Worm (Caenorhabditis elegans) whole organism, L2 larva: ENCODE measurements around the gene mlc-7.
A peak's percentile ranks its signal among the peaks of the same experiment; 100 is the strongest.

Experiments
- C34F6.9 ChIP-seq: fragments of 150-350 bp; optimal IDR thresholded peaks from 2 replicates; lab custom pipeline; 2014; ENCODE audit warnings: missing biosample characterization, missing genetic modification characterization
- R02D3.7 ChIP-seq: fragments of 150-350 bp; optimal IDR thresholded peaks from 2 replicates; lab custom pipeline; 2014; ENCODE audit warnings: missing biosample characterization, missing genetic modification characterization
- Y55F3AM.14 ChIP-seq: fragments of 200-800 bp; sonication (Bioruptor generic); optimal IDR thresholded peaks from 2 replicates; lab custom pipeline; 2018; ENCODE audit warnings: mild to moderate bottlenecking, missing genetic modification characterization, missing compliant biosample characterization
- ZK546.5 ChIP-seq: sonication (generic microtip); optimal IDR thresholded peaks from 2 replicates; lab custom pipeline; 2017; ENCODE audit warnings: missing biosample characterization, missing genetic modification characterization
- alr-1 ChIP-seq: fragments of 150-350 bp; optimal IDR thresholded peaks from 2 replicates; lab custom pipeline; 2014; ENCODE audit warnings: missing biosample characterization, missing genetic modification characterization
- aly-2 ChIP-seq: fragments of 150-350 bp; optimal IDR thresholded peaks from 2 replicates; lab custom pipeline; 2014; ENCODE audit warnings: missing biosample characterization, missing genetic modification characterization
- ama-1 ChIP-seq: fragments of 150-350 bp; optimal IDR thresholded peaks from 2 replicates; lab custom pipeline; 2018; ENCODE audit warnings: inconsistent platforms
- blmp-1 ChIP-seq: sonication (generic microtip); optimal IDR thresholded peaks from 2 replicates; lab custom pipeline; 2017; ENCODE audit warnings: missing genetic modification characterization, mild to moderate bottlenecking, missing compliant biosample characterization, antibody characterized with exemption, moderate library complexity; ENCODE audit not compliant: insufficient read depth
- ceh-16 ChIP-seq: fragments of 150-350 bp; optimal IDR thresholded peaks from 2 replicates; lab custom pipeline; 2014; ENCODE audit warnings: missing biosample characterization, missing genetic modification characterization
- crh-2 ChIP-seq: sonication (generic microtip); optimal IDR thresholded peaks from 2 replicates; lab custom pipeline; 2017; ENCODE audit warnings: missing biosample characterization, missing genetic modification characterization
- dmd-4 ChIP-seq: sonication (generic microtip); optimal IDR thresholded peaks from 2 replicates; lab custom pipeline; 2017; ENCODE audit warnings: missing biosample characterization, missing genetic modification characterization
- egl-27 ChIP-seq: sonication (generic microtip); optimal IDR thresholded peaks from 3 replicates; lab custom pipeline; 2017; ENCODE audit warnings: missing biosample characterization, missing genetic modification reagents, missing genetic modification characterization
- elt-1 ChIP-seq: fragments of 150-350 bp; optimal IDR thresholded peaks from 2 replicates; lab custom pipeline; 2014; ENCODE audit warnings: missing biosample characterization, missing genetic modification characterization
- elt-3 ChIP-seq: sonication (generic microtip); optimal IDR thresholded peaks from 2 replicates; lab custom pipeline; 2017; ENCODE audit warnings: missing biosample characterization, missing genetic modification characterization
- fos-1 ChIP-seq: fragments of 150-350 bp; optimal IDR thresholded peaks from 2 replicates; lab custom pipeline; 2014; ENCODE audit warnings: missing biosample characterization, missing genetic modification characterization
- gmeb-1 ChIP-seq: fragments of 150-350 bp; optimal IDR thresholded peaks from 2 replicates; lab custom pipeline; 2014; ENCODE audit warnings: missing biosample characterization, missing genetic modification characterization
- lin-11 ChIP-seq: fragments of 150-350 bp; sonication (generic microtip); optimal IDR thresholded peaks from 2 replicates; lab custom pipeline; 2014; ENCODE audit warnings: missing biosample characterization, missing genetic modification characterization, inconsistent platforms, mixed read lengths
- lin-13 ChIP-seq: fragments of 150-350 bp; optimal IDR thresholded peaks from 2 replicates; lab custom pipeline; 2014; ENCODE audit warnings: missing biosample characterization, missing genetic modification reagents, missing genetic modification characterization
- lin-39 ChIP-seq: fragments of 150-350 bp; optimal IDR thresholded peaks from 2 replicates; lab custom pipeline; 2014; ENCODE audit warnings: missing biosample characterization, missing genetic modification reagents, missing genetic modification characterization
- lsy-2 ChIP-seq, 2 experiments: fragments of 150-350 bp in 1 of 2; sonication (generic microtip) in 1 of 2; optimal IDR thresholded peaks; 2 replicates each; lab custom pipeline; 2014 to 2017; ENCODE audit warnings: missing biosample characterization in 2 of 2, missing genetic modification characterization in 2 of 2
- mab-5 ChIP-seq: fragments of 150-350 bp; optimal IDR thresholded peaks from 2 replicates; lab custom pipeline; 2014; ENCODE audit warnings: missing biosample characterization, missing genetic modification characterization
- mbf-1 ChIP-seq: sonication (generic microtip); optimal IDR thresholded peaks from 2 replicates; lab custom pipeline; 2017; ENCODE audit warnings: missing biosample characterization, missing genetic modification characterization
- mdl-1 ChIP-seq, 2 experiments: fragments of 150-350 bp in 1 of 2; sonication (generic microtip) in 1 of 2; optimal IDR thresholded peaks; 2 replicates each; lab custom pipeline; 2017; ENCODE audit warnings: missing biosample characterization in 2 of 2, missing genetic modification characterization in 2 of 2
- nhr-10 ChIP-seq: sonication (generic microtip); optimal IDR thresholded peaks from 2 replicates; lab custom pipeline; 2017; ENCODE audit warnings: missing biosample characterization, missing genetic modification characterization
- nhr-11 ChIP-seq: fragments of 150-350 bp; optimal IDR thresholded peaks from 2 replicates; lab custom pipeline; 2014; ENCODE audit warnings: missing biosample characterization, missing genetic modification characterization
- nhr-12 ChIP-seq: fragments of 150-350 bp; optimal IDR thresholded peaks from 2 replicates; lab custom pipeline; 2014; ENCODE audit warnings: missing biosample characterization, missing genetic modification characterization
- nhr-21 ChIP-seq: fragments of 150-350 bp; optimal IDR thresholded peaks from 2 replicates; lab custom pipeline; 2014; ENCODE audit warnings: missing biosample characterization, missing genetic modification characterization
- nhr-23 ChIP-seq: fragments of 150-350 bp; optimal IDR thresholded peaks from 2 replicates; lab custom pipeline; 2014; ENCODE audit warnings: missing biosample characterization, missing genetic modification reagents, missing genetic modification characterization
- nhr-77 ChIP-seq: fragments of 150-350 bp; optimal IDR thresholded peaks from 2 replicates; lab custom pipeline; 2014; ENCODE audit warnings: missing biosample characterization, missing genetic modification characterization
- peb-1 ChIP-seq: fragments of 150-350 bp; optimal IDR thresholded peaks from 2 replicates; lab custom pipeline; 2014; ENCODE audit warnings: missing biosample characterization, missing genetic modification characterization
- sem-4 ChIP-seq: fragments of 150-350 bp; optimal IDR thresholded peaks from 2 replicates; lab custom pipeline; 2014; ENCODE audit warnings: missing biosample characterization, missing genetic modification reagents, missing genetic modification characterization
- skn-1 ChIP-seq: sonication (generic microtip); optimal IDR thresholded peaks from 2 replicates; lab custom pipeline; 2017; ENCODE audit warnings: missing biosample characterization, missing genetic modification characterization
- sma-3 ChIP-seq: sonication (generic microtip); optimal IDR thresholded peaks from 2 replicates; lab custom pipeline; 2016; ENCODE audit warnings: missing genetic modification reagents, missing genetic modification characterization, missing compliant biosample characterization
- snpc-4 ChIP-seq: fragments of 150-350 bp; optimal IDR thresholded peaks from 2 replicates; lab custom pipeline; 2014; ENCODE audit warnings: missing biosample characterization, missing genetic modification characterization
- unc-39 ChIP-seq: fragments of 150-350 bp; optimal IDR thresholded peaks from 2 replicates; lab custom pipeline; 2014; ENCODE audit warnings: missing biosample characterization, missing genetic modification characterization
- unc-62 ChIP-seq: fragments of 150-350 bp; optimal IDR thresholded peaks from 2 replicates; lab custom pipeline; 2014; ENCODE audit warnings: missing biosample characterization, missing genetic modification reagents, missing genetic modification characterization
- ztf-11 ChIP-seq: sonication (generic microtip); optimal IDR thresholded peaks from 2 replicates; lab custom pipeline; 2017; ENCODE audit warnings: missing biosample characterization, missing genetic modification characterization
- ztf-4 ChIP-seq: fragments of 150-350 bp; optimal IDR thresholded peaks from 2 replicates; lab custom pipeline; 2014; ENCODE audit warnings: missing biosample characterization, missing genetic modification characterization

Gene mlc-7

DNA sequence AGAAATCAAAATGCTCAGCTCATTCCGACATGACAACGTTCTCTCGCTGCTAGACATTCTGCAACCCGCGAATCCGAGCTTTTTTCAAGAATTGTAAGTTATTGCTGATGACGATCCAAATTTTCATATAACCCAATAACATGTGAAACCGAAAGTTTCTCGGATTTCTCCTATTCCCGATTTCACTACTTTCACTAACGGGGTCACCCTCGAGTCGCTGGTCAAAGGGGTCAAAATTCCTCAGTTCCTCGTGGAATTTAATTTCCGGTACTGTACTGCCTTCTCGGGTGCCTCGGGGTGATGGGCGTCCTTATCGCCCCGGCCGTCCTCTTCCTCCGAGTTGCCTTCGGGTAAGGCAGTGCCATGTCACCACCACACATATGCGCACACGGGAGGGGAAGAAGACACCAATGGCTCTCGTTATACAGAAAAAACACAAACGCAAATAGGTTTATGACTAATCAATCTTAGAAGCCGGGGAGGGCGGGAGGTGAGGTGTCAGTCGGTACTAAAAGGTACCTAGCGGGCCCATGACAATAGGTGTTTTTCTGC lies 31.0 kb upstream of the mlc-7 start:
- TF ChIP-seq Y55F3AM.14 (GFP tag; lab: Kevin White, UChicago) (no peak), nhr-77 (tag; lab: Kevin White, UChicago) (no peak), mab-5 (tag; lab: Kevin White, UChicago) (no peak), sem-4 (tag; lab: Kevin White, UChicago) (peak; percentile 5), crh-2 (no peak), lin-11 (tag; lab: Kevin White, UChicago) (no peak), egl-27 (tag; lab: Kevin White, UChicago) (no peak), nhr-11 (tag; lab: Kevin White, UChicago) (no peak), ztf-11 (tag; lab: Kevin White, UChicago) (no peak), peb-1 (tag; lab: Kevin White, UChicago) (no peak), skn-1 (tag; lab: Kevin White, UChicago) (no peak), blmp-1 (tag; lab: Kevin White, UChicago) (peak; percentile 79), sma-3 (no peak), ceh-16 (tag; lab: Kevin White, UChicago) (peak; percentile 6), gmeb-1 (tag; lab: Kevin White, UChicago) (no peak), R02D3.7 (no peak), ama-1 (lab: Kevin White, UChicago) (peak; percentile 56), unc-62 (GFP tag; lab: Kevin White, UChicago) (no peak)

DNA sequence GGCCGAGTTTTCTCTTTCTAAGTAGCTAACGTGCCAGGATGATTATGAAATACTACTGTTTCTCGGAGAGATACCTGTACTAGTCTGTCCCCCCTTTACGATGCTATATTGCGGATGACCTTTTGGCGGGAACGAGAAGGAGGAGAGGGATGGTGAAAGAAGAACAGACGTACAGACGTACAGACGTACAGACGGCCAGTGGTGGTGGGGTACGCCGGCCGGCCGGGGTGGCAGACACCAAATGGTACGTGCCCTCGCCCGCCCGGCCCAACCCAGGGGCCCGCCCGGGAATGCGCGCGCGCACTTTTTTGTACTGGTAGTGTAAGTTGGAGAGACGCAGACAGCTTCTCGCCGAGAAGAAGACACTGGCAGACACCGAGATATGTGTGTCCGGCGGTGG lies 30.2 kb upstream of the mlc-7 start:
- TF ChIP-seq nhr-23 (tag; lab: Kevin White, UChicago) (no peak), C34F6.9 (tag; lab: Kevin White, UChicago) (no peak), ztf-11 (tag; lab: Kevin White, UChicago) (no peak), mdl-1 (tag; optimal IDR thresholded peaks at IDR 0.05; lab: Kevin White, UChicago) (no peak), unc-39 (tag; lab: Kevin White, UChicago) (no peak), snpc-4 (tag; lab: Kevin White, UChicago) (no peak), R02D3.7 (no peak), lsy-2 (tag; optimal IDR thresholded peaks at IDR 0.05; lab: Kevin White, UChicago) (no peak), ztf-4 (tag; lab: Kevin White, UChicago) (no peak), sem-4 (tag; lab: Kevin White, UChicago) (no peak), fos-1 (tag; lab: Kevin White, UChicago) (no peak), nhr-10 (tag; lab: Kevin White, UChicago) (no peak), ZK546.5 (no peak), nhr-12 (tag; lab: Kevin White, UChicago) (no peak), sma-3 (no peak)
- TF ChIP-seq, all 48 proteins: peak for 0

DNA sequence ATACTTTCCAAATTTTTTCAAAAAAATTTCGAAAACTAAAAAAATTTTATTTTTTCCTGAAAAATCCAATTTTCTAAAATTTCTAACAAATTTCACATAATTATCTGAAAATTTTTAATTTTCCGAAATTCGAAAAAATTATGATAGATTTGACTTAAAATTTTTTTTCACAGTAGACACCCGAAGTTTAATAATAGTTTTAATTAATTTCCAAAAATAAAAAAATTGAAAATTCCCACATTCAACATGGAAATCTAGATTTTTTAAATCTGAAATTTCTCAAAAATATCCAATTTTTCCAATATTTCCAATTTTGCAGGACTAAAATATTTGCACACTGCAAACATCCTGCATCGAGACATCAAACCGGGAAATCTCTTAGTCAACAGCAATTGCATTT lies 29.3 kb upstream of the mlc-7 start:
- TF ChIP-seq lsy-2 (tag; optimal IDR thresholded peaks at IDR 0.05; lab: Kevin White, UChicago) (no peak), lin-39 (tag; lab: Kevin White, UChicago) (no peak), blmp-1 (tag; lab: Kevin White, UChicago) (no peak), nhr-12 (tag; lab: Kevin White, UChicago) (no peak), nhr-10 (tag; lab: Kevin White, UChicago) (no peak), egl-27 (tag; lab: Kevin White, UChicago) (no peak), nhr-21 (tag; lab: Kevin White, UChicago) (no peak), snpc-4 (tag; lab: Kevin White, UChicago) (no peak), mab-5 (tag; lab: Kevin White, UChicago) (no peak), mdl-1 (tag; optimal IDR thresholded peaks at IDR 0.05; lab: Kevin White, UChicago) (no peak), aly-2 (tag; lab: Kevin White, UChicago) (no peak), ztf-11 (tag; lab: Kevin White, UChicago) (no peak), C34F6.9 (tag; lab: Kevin White, UChicago) (no peak), lin-11 (tag; lab: Kevin White, UChicago) (no peak), nhr-23 (tag; lab: Kevin White, UChicago) (no peak)
- TF ChIP-seq, all 48 proteins: peak for 0

DNA sequence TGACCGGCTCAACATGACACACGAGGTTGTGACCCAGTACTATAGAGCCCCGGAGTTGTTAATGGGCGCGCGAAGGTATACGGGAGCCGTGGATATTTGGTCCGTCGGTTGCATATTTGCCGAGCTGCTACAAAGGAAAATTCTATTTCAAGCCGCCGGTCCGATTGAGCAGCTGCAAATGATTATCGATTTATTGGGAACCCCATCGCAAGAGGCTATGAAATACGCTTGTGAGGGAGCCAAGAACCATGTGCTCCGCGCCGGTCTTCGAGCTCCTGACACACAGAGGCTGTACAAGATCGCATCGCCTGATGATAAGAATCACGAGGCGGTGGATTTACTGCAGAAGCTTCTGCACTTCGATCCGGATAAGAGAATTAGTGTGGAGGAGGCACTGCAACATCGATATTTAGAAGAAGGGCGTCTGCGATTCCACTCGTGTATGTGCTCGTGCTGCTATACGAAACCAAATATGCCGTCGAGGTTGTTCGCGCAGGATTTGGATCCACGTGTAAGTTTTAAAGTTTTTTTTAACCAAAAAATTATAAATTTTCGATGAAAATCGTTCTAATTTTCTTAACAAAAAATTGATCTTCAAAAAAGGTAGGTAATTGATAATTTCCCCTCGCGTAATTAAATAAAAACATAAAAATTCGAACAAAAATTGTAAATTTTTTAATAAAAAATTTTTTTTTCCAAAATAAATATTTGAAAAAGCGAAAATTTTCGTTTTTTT lies 28.7 kb upstream of the mlc-7 start:
- TF ChIP-seq unc-62 (GFP tag; lab: Kevin White, UChicago) (no peak), ztf-11 (tag; lab: Kevin White, UChicago) (no peak), alr-1 (tag; lab: Kevin White, UChicago) (no peak), egl-27 (tag; lab: Kevin White, UChicago) (no peak), aly-2 (tag; lab: Kevin White, UChicago) (no peak), ZK546.5 (no peak), snpc-4 (tag; lab: Kevin White, UChicago) (no peak), peb-1 (tag; lab: Kevin White, UChicago) (no peak), mbf-1 (no peak), crh-2 (no peak), Y55F3AM.14 (GFP tag; lab: Kevin White, UChicago) (no peak), dmd-4 (tag; lab: Kevin White, UChicago) (no peak), C34F6.9 (tag; lab: Kevin White, UChicago) (no peak), nhr-23 (tag; lab: Kevin White, UChicago) (no peak), lin-13 (GFP tag; lab: Kevin White, UChicago) (no peak), skn-1 (tag; lab: Kevin White, UChicago) (no peak), R02D3.7 (no peak), elt-3 (no peak), elt-1 (no peak)
